Worm (Caenorhabditis elegans) whole organism, L1 larva: ENCODE results near the gene ZK813.3.

Experiments used
- Y116A8C.19 ChIP-seq: sonication (generic microtip); optimal IDR thresholded peaks from 2 replicates; lab custom pipeline; 2016; ENCODE audit warnings: missing compliant biosample characterization, missing genetic modification characterization, borderline replicate concordance
- lin-35 ChIP-seq, 2 experiments: fragments of 150-350 bp; optimal IDR thresholded peaks; 2 replicates each; lab custom pipeline; 2014; ENCODE audit warnings: missing biosample characterization in 2 of 2, missing genetic modification characterization in 2 of 2, missing genetic modification reagents in 2 of 2
- nhr-11 ChIP-seq: fragments of 150-350 bp; optimal IDR thresholded peaks from 2 replicates; lab custom pipeline; 2014; ENCODE audit warnings: missing biosample characterization, missing genetic modification characterization
- nhr-12 ChIP-seq: sonication (generic microtip); optimal IDR thresholded peaks from 2 replicates; lab custom pipeline; 2017; ENCODE audit warnings: missing biosample characterization, missing genetic modification characterization
- zag-1 ChIP-seq: fragments of 150-350 bp; optimal IDR thresholded peaks from 2 replicates; lab custom pipeline; 2014; ENCODE audit warnings: missing biosample characterization, missing genetic modification characterization

DNA sequence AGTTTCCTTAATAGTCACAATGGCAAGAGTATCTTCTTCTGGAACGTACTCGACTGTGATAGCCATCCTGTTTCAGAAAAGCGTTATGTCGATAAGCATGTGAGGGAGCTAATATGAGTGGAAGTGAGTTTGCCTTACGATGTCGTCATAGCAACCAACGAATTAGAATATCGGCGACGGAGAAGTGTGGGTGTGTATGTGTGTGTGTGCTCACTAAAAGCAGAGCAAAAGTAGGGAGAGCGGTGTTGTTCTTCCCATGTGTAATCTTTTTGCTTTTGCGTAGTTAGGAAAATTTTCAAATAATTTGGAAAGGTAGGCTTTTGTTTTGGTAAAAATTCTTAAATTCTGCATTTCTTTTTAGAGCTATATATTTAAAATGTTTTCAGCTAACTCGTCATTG is 9.5 kb downstream of the ZK813.3 start, which contains the start of gene ZK813.5:
- no peak for TF ChIP-seq zag-1 (tag; lab: Kevin White, UChicago)
- TF ChIP-seq Y116A8C.19 (tag; lab: Kevin White, UChicago) = no peak
- no peak for TF ChIP-seq nhr-11 (tag; lab: Kevin White, UChicago)
- no peak for TF ChIP-seq nhr-12 (tag; lab: Kevin White, UChicago)
- no peak for TF ChIP-seq lin-35 (GFP tag; optimal IDR thresholded peaks at IDR 0.05; lab: Kevin White, UChicago)
